Worm (Caenorhabditis elegans) whole organism, L1 larva: ENCODE data around the gene lap-1.

Experiments
- C04F5.9 ChIP-seq: sonication (generic microtip); optimal IDR thresholded peaks from 2 replicates; lab custom pipeline; 2016; ENCODE audit warnings: missing genetic modification characterization, missing compliant biosample characterization
- C16A3.4 ChIP-seq: fragments of 150-350 bp; optimal IDR thresholded peaks from 2 replicates; lab custom pipeline; 2014; ENCODE audit warnings: missing biosample characterization, missing genetic modification characterization
- F16B12.6 ChIP-seq: fragments of 150-350 bp; optimal IDR thresholded peaks from 2 replicates; lab custom pipeline; 2014; ENCODE audit warnings: missing biosample characterization, missing genetic modification characterization
- Y116A8C.19 ChIP-seq: sonication (generic microtip); optimal IDR thresholded peaks from 2 replicates; lab custom pipeline; 2016; ENCODE audit warnings: missing compliant biosample characterization, missing genetic modification characterization, borderline replicate concordance
- aha-1 ChIP-seq: fragments of 150-350 bp; optimal IDR thresholded peaks from 2 replicates; lab custom pipeline; 2014; ENCODE audit warnings: missing biosample characterization, missing genetic modification characterization
- blmp-1 ChIP-seq: fragments of 150-350 bp; optimal IDR thresholded peaks from 2 replicates; lab custom pipeline; 2014; ENCODE audit warnings: missing biosample characterization, missing genetic modification characterization
- ceh-63 ChIP-seq: fragments of 200-800 bp; sonication (Bioruptor generic); optimal IDR thresholded peaks from 2 replicates; lab custom pipeline; 2018; ENCODE audit warnings: mild to moderate bottlenecking, missing genetic modification characterization, missing compliant biosample characterization
- ceh-8 ChIP-seq: fragments of 200-800 bp; sonication (Bioruptor generic); optimal IDR thresholded peaks from 2 replicates; lab custom pipeline; 2018; ENCODE audit warnings: mild to moderate bottlenecking, missing genetic modification characterization, moderate library complexity, missing compliant biosample characterization
- ceh-82 ChIP-seq, 3 experiments: fragments of 150-350 bp in 1 of 3; sonication (generic microtip) in 2 of 3; optimal IDR thresholded peaks; 2 replicates each; lab custom pipeline; 2014 to 2017; ENCODE audit warnings: missing biosample characterization in 3 of 3, missing genetic modification characterization in 3 of 3
- ceh-90 ChIP-seq: sonication (generic microtip); optimal IDR thresholded peaks from 2 replicates; lab custom pipeline; 2016; ENCODE audit warnings: missing genetic modification characterization, missing compliant biosample characterization
- ces-1 ChIP-seq: fragments of 150-350 bp; optimal IDR thresholded peaks from 2 replicates; lab custom pipeline; 2014; ENCODE audit warnings: missing biosample characterization, missing genetic modification reagents, missing genetic modification characterization
- efl-1 ChIP-seq, 4 experiments: fragments of 150-350 bp; optimal IDR thresholded peaks in 3 of 4; peaks in 1 of 4; 1 replicate in 1 of 4; 2 replicates in 3 of 4; lab custom pipeline; 2014; ENCODE audit warnings: missing biosample characterization in 2 of 4, missing genetic modification characterization in 2 of 4, missing genetic modification reagents in 2 of 4
- egl-13 ChIP-seq: sonication (generic microtip); optimal IDR thresholded peaks from 2 replicates; lab custom pipeline; 2016; ENCODE audit warnings: missing genotype, missing genetic modification reagents, missing genetic modification characterization, missing compliant biosample characterization
- elt-2 ChIP-seq: sonication (generic microtip); optimal IDR thresholded peaks from 2 replicates; lab custom pipeline; 2016; ENCODE audit warnings: missing genetic modification characterization, mild to moderate bottlenecking, inconsistent platforms, missing compliant biosample characterization, missing genetic modification reagents
- elt-3 ChIP-seq, 6 experiments: fragments of 150-350 bp in 1 of 6; sonication (generic microtip); optimal IDR thresholded peaks; 2 replicates each; lab custom pipeline; 2017 to 2018; ENCODE audit warnings: missing biosample characterization in 6 of 6, missing genetic modification characterization in 6 of 6, inconsistent platforms in 1 of 6
- ets-5 ChIP-seq: fragments of 200-800 bp; sonication (Bioruptor generic); IDR thresholded peaks from 2 replicates; pipeline ENCODE4 v1.3.6; 2022; ENCODE audit warnings: missing genetic modification characterization, missing compliant biosample characterization
- fkh-10 ChIP-seq: sonication (generic microtip); optimal IDR thresholded peaks from 2 replicates; lab custom pipeline; 2017; ENCODE audit warnings: missing biosample characterization, missing genetic modification reagents, missing genetic modification characterization
- fkh-4 ChIP-seq: sonication (generic microtip); optimal IDR thresholded peaks from 2 replicates; lab custom pipeline; 2016; ENCODE audit warnings: missing compliant biosample characterization, missing genetic modification characterization, borderline replicate concordance
- fos-1 ChIP-seq: fragments of 150-350 bp; optimal IDR thresholded peaks from 2 replicates; lab custom pipeline; 2014; ENCODE audit warnings: missing biosample characterization, missing genetic modification characterization
- grh-1 ChIP-seq: fragments of 200-800 bp; sonication (Bioruptor generic); IDR thresholded peaks from 2 replicates; pipeline ENCODE4 v1.3.6; 2022; ENCODE audit warnings: missing genetic modification reagents, missing genetic modification characterization, missing compliant biosample characterization
- hlh-17 ChIP-seq: fragments of 200-800 bp; sonication (Bioruptor generic); optimal IDR thresholded peaks from 2 replicates; lab custom pipeline; 2018; ENCODE audit warnings: missing genetic modification characterization, mild to moderate bottlenecking, missing compliant biosample characterization, moderate library complexity, borderline replicate concordance
- hlh-4 ChIP-seq: sonication (generic microtip); optimal IDR thresholded peaks from 2 replicates; lab custom pipeline; 2016; ENCODE audit warnings: mild to moderate bottlenecking, missing genetic modification characterization, missing compliant biosample characterization
- irx-1 ChIP-seq: sonication (generic microtip); optimal IDR thresholded peaks from 2 replicates; lab custom pipeline; 2016; ENCODE audit warnings: missing genetic modification characterization, missing compliant biosample characterization
- isw-1 ChIP-seq: fragments of 200-800 bp; sonication (Bioruptor generic); IDR thresholded peaks from 2 replicates; pipeline ENCODE4 v1.3.6; 2022; ENCODE audit warnings: missing genetic modification characterization, missing compliant biosample characterization
- lin-13 ChIP-seq: fragments of 150-350 bp; optimal IDR thresholded peaks from 2 replicates; lab custom pipeline; 2014; ENCODE audit warnings: missing biosample characterization, missing genetic modification reagents, missing genetic modification characterization
- lin-14 ChIP-seq: fragments of 200-800 bp; sonication (Bioruptor generic); optimal IDR thresholded peaks from 2 replicates; lab custom pipeline; 2018; ENCODE audit warnings: mild to moderate bottlenecking, missing genetic modification characterization, moderate library complexity, missing compliant biosample characterization
- lin-15B ChIP-seq: fragments of 150-350 bp; sonication (generic microtip); optimal IDR thresholded peaks from 3 replicates; lab custom pipeline; 2014; ENCODE audit warnings: missing biosample characterization, missing genetic modification characterization
- lsy-2 ChIP-seq, 2 experiments: fragments of 150-350 bp; optimal IDR thresholded peaks; 2 replicates each; lab custom pipeline; 2014; ENCODE audit warnings: missing biosample characterization in 2 of 2, missing genetic modification characterization in 2 of 2
- mef-2 ChIP-seq: fragments of 150-350 bp; optimal IDR thresholded peaks from 2 replicates; lab custom pipeline; 2014; ENCODE audit warnings: missing biosample characterization, missing genetic modification characterization
- mep-1 ChIP-seq: fragments of 150-350 bp; optimal IDR thresholded peaks from 2 replicates; lab custom pipeline; 2014; ENCODE audit warnings: missing biosample characterization, missing genetic modification characterization
- nhr-11 ChIP-seq: fragments of 150-350 bp; optimal IDR thresholded peaks from 2 replicates; lab custom pipeline; 2014; ENCODE audit warnings: missing biosample characterization, missing genetic modification characterization
- nhr-28 ChIP-seq: fragments of 150-350 bp; optimal IDR thresholded peaks from 2 replicates; lab custom pipeline; 2014; ENCODE audit warnings: missing biosample characterization, missing genetic modification characterization
- nhr-47 ChIP-seq: sonication (generic microtip); optimal IDR thresholded peaks from 2 replicates; lab custom pipeline; 2016; ENCODE audit warnings: mild to moderate bottlenecking, missing genetic modification characterization, moderate library complexity, missing compliant biosample characterization
- nhr-76 ChIP-seq: sonication (generic microtip); optimal IDR thresholded peaks from 2 replicates; lab custom pipeline; 2017; ENCODE audit warnings: missing biosample characterization, missing genetic modification characterization
- nhr-77 ChIP-seq: fragments of 150-350 bp; optimal IDR thresholded peaks from 2 replicates; lab custom pipeline; 2014; ENCODE audit warnings: missing biosample characterization, missing genetic modification characterization
- nhr-84 ChIP-seq: sonication (generic microtip); optimal IDR thresholded peaks from 2 replicates; lab custom pipeline; 2017; ENCODE audit warnings: missing biosample characterization, missing genetic modification characterization
- nhr-85 ChIP-seq: sonication (generic microtip); peaks from one replicate; lab custom pipeline; 2016; ENCODE audit warnings: missing genetic modification characterization, inconsistent platforms, missing compliant biosample characterization
- pag-3 ChIP-seq: sonication (generic microtip); optimal IDR thresholded peaks from 2 replicates; lab custom pipeline; 2017; ENCODE audit warnings: missing genetic modification characterization, mild to moderate bottlenecking, missing compliant biosample characterization, antibody characterized with exemption, borderline replicate concordance; ENCODE audit not compliant: insufficient read depth
- pax-3 ChIP-seq: fragments of 200-800 bp; sonication (Bioruptor generic); optimal IDR thresholded peaks from 2 replicates; lab custom pipeline; 2018; ENCODE audit warnings: mild to moderate bottlenecking, missing genetic modification characterization, moderate library complexity, missing compliant biosample characterization
- pqm-1 ChIP-seq: sonication (generic microtip); optimal IDR thresholded peaks from 3 replicates; lab custom pipeline; 2017; ENCODE audit warnings: missing biosample characterization, missing genetic modification characterization
- rnt-1 ChIP-seq: sonication (generic microtip); optimal IDR thresholded peaks from 2 replicates; lab custom pipeline; 2016; ENCODE audit warnings: mild to moderate bottlenecking, missing genetic modification characterization, moderate library complexity, missing compliant biosample characterization
- skn-1 ChIP-seq: fragments of 150-350 bp; optimal IDR thresholded peaks from 2 replicates; lab custom pipeline; 2014; ENCODE audit warnings: missing biosample characterization, missing genetic modification characterization
- snpc-4 ChIP-seq: fragments of 150-350 bp; optimal IDR thresholded peaks from 2 replicates; lab custom pipeline; 2014; ENCODE audit warnings: missing biosample characterization, missing genetic modification characterization
- sox-4 ChIP-seq: sonication (generic microtip); optimal IDR thresholded peaks from 2 replicates; lab custom pipeline; 2016; ENCODE audit warnings: missing genetic modification characterization, missing compliant biosample characterization
- sptf-1 ChIP-seq: fragments of 150-350 bp; optimal IDR thresholded peaks from 2 replicates; lab custom pipeline; 2014; ENCODE audit warnings: missing biosample characterization, missing genetic modification characterization
- sup-37 ChIP-seq: fragments of 200-800 bp; sonication (Bioruptor generic); optimal IDR thresholded peaks from 2 replicates; lab custom pipeline; 2018; ENCODE audit warnings: mild to moderate bottlenecking, missing genetic modification characterization, missing compliant biosample characterization
- tlp-1 ChIP-seq: fragments of 150-350 bp; optimal IDR thresholded peaks from 2 replicates; lab custom pipeline; 2014; ENCODE audit warnings: missing biosample characterization, missing genetic modification characterization
- unc-30 ChIP-seq: sonication (generic microtip); optimal IDR thresholded peaks from 2 replicates; lab custom pipeline; 2017; ENCODE audit warnings: missing biosample characterization, missing genetic modification characterization
- unc-86 ChIP-seq: sonication (generic microtip); optimal IDR thresholded peaks from 2 replicates; lab custom pipeline; 2016; ENCODE audit warnings: missing genetic modification characterization, missing compliant biosample characterization
- unc-98 ChIP-seq: fragments of 200-800 bp; sonication (Bioruptor generic); IDR thresholded peaks from 2 replicates; pipeline ENCODE4 v1.3.6; 2022; ENCODE audit warnings: missing genetic modification characterization, missing compliant biosample characterization
- vab-15 ChIP-seq: sonication (generic microtip); optimal IDR thresholded peaks from 2 replicates; lab custom pipeline; 2017; ENCODE audit warnings: missing genotype, mild to moderate bottlenecking, missing genetic modification characterization, missing compliant biosample characterization
- zag-1 ChIP-seq: fragments of 150-350 bp; optimal IDR thresholded peaks from 2 replicates; lab custom pipeline; 2014; ENCODE audit warnings: missing biosample characterization, missing genetic modification characterization
- zip-4 ChIP-seq: fragments of 200-800 bp; sonication (Bioruptor generic); optimal IDR thresholded peaks from 2 replicates; lab custom pipeline; 2018; ENCODE audit warnings: mild to moderate bottlenecking, missing genetic modification characterization, moderate library complexity, missing compliant biosample characterization
- ztf-4 ChIP-seq: fragments of 150-350 bp; optimal IDR thresholded peaks from 2 replicates; lab custom pipeline; 2014; ENCODE audit warnings: missing biosample characterization, missing genetic modification characterization

The lap-1 gene

DNA sequence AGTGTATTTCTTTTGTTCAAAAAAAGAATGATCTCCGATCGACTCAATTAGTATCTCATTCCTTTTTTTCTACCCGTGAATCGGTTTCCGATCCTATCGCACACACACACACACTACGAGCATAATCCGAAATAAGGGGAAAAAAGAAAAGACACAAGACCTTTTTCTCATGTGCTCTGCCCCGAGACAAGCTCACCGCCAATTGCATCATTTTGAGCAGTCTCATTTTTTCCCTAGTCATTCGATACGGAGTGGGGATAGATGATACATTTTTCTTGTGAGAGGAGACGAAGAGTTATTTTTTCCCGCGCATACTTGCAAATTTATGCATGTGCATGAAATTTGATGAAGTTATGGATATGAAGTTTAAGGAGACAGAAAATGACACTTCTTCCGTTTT is 9.4 kb downstream of the lap-1 start:
- TF ChIP-seq nhr-47 (tag; lab: Kevin White, UChicago) = peak; percentile 42
- peak; percentile 15 to 54 for TF ChIP-seq lsy-2 (tag; optimal IDR thresholded peaks at IDR 0.05; lab: Kevin White, UChicago)
- TF ChIP-seq nhr-76 (tag; lab: Kevin White, UChicago) = no peak
- no peak for TF ChIP-seq nhr-85 (tag; lab: Kevin White, UChicago)
- peak; percentile 7; the same call in 1 of the 2 replicates for TF ChIP-seq isw-1 (GFP tag; lab: Robert Waterston, UW)
- TF ChIP-seq hlh-17 (GFP tag; lab: Kevin White, UChicago) = no peak
- peak in 1 of 3 experiments; percentile 61 for TF ChIP-seq ceh-82 (tag; optimal IDR thresholded peaks at IDR 0.05; lab: Kevin White, UChicago)
- TF ChIP-seq F16B12.6 (tag; lab: Kevin White, UChicago) = no peak
- TF ChIP-seq ceh-63 (GFP tag; lab: Kevin White, UChicago) = no peak
- TF ChIP-seq vab-15 (tag; lab: Kevin White, UChicago) = no peak
- TF ChIP-seq unc-86 = peak; percentile 62
- peak; percentile 36 for TF ChIP-seq ceh-8 (GFP tag; lab: Kevin White, UChicago)
- TF ChIP-seq pag-3 (tag; lab: Kevin White, UChicago) = no peak
- peak; percentile 37 for TF ChIP-seq mep-1 (tag; lab: Kevin White, UChicago)
- TF ChIP-seq tlp-1 = no peak
- no peak for TF ChIP-seq elt-3 (tag; optimal IDR thresholded peaks at IDR 0.05; lab: Kevin White, UChicago)
- no peak for TF ChIP-seq zip-4
- TF ChIP-seq blmp-1 (tag; lab: Kevin White, UChicago) = no peak
- TF ChIP-seq lin-13 = peak; percentile 26
- no peak for TF ChIP-seq fos-1 (tag; lab: Kevin White, UChicago)
- no peak for TF ChIP-seq aha-1 (tag; lab: Kevin White, UChicago)
- no peak for TF ChIP-seq mef-2
- TF ChIP-seq fkh-4 = no peak
- peak; percentile 4 for TF ChIP-seq ces-1 (GFP tag; lab: Kevin White, UChicago)
- no peak for TF ChIP-seq nhr-84 (tag; lab: Kevin White, UChicago)
- no peak for TF ChIP-seq rnt-1 (tag; lab: Kevin White, UChicago)
- TF ChIP-seq elt-2 (tag; lab: Kevin White, UChicago) = no peak
- no peak for TF ChIP-seq nhr-11 (tag; lab: Kevin White, UChicago)
- peak; percentile 3 to 8 for TF ChIP-seq efl-1 (optimal IDR thresholded peaks at IDR 0.05; lab: Kevin White, UChicago)
- peak in 1 of 2 experiments; percentile 72 for TF ChIP-seq efl-1 (GFP tag; optimal IDR thresholded peaks at IDR 0.05 in 1 of 2; lab: Kevin White, UChicago)
- no peak for TF ChIP-seq skn-1 (tag; lab: Kevin White, UChicago)
- TF ChIP-seq sup-37 (GFP tag; lab: Kevin White, UChicago) = no peak
- peak; percentile 50 for TF ChIP-seq pax-3 (tag; lab: Kevin White, UChicago)
- peak; percentile 66 for TF ChIP-seq fkh-10 (GFP tag; lab: Kevin White, UChicago)
- no peak for TF ChIP-seq zag-1 (tag; lab: Kevin White, UChicago)
- no peak for TF ChIP-seq Y116A8C.19 (tag; lab: Kevin White, UChicago)
- TF ChIP-seq hlh-4 (tag; lab: Kevin White, UChicago) = no peak
- TF ChIP-seq sptf-1 (tag; lab: Kevin White, UChicago) = no peak
- TF ChIP-seq nhr-28 (tag; lab: Kevin White, UChicago) = no peak
- TF ChIP-seq ets-5 (GFP tag; lab: Robert Waterston, UW) = no peak
- TF ChIP-seq lin-15B = no peak
- TF ChIP-seq grh-1 (GFP tag; lab: Robert Waterston, UW) = no peak
- TF ChIP-seq unc-30 (tag; lab: Kevin White, UChicago) = no peak
- TF ChIP-seq lin-14 (GFP tag; lab: Kevin White, UChicago) = peak; percentile 85
- no peak for TF ChIP-seq ztf-4 (tag; lab: Kevin White, UChicago)
- no peak for TF ChIP-seq C16A3.4 (tag; lab: Kevin White, UChicago)
- no peak for TF ChIP-seq pqm-1 (tag; lab: Kevin White, UChicago)
- TF ChIP-seq sox-4 (tag; lab: Kevin White, UChicago) = no peak
- TF ChIP-seq snpc-4 = no peak
- TF ChIP-seq irx-1 (tag; lab: Kevin White, UChicago) = no peak
- TF ChIP-seq ceh-90 (tag; lab: Kevin White, UChicago) = no peak
- no peak for TF ChIP-seq C04F5.9 (tag; lab: Kevin White, UChicago)
- TF ChIP-seq nhr-77 = no peak
- peak; percentile 63 for TF ChIP-seq egl-13
- no peak for TF ChIP-seq unc-98 (GFP tag; lab: Robert Waterston, UW)
